Fruit fly (Drosophila melanogaster) whole organism, embryonic: Measurements from ENCODE around the gene CG4957.

Experiments used
- Adf1 ChIP-seq: fragments of 200-800 bp; sonication (Bioruptor generic); IDR thresholded peaks from 2 replicates; pipeline ENCODE4 v1.3.6; 2022; ENCODE audit warnings: missing biosample characterization, missing genetic modification characterization
- CG10267 ChIP-seq: fragments of 200-800 bp; sonication (Bioruptor generic); optimal IDR thresholded peaks from 2 replicates; lab custom pipeline; 2018; ENCODE audit warnings: missing biosample characterization, mild to moderate bottlenecking, missing genetic modification characterization, moderate library complexity
- CG10431 ChIP-seq: fragments of 200-800 bp; sonication (Bioruptor generic); optimal IDR thresholded peaks from 3 replicates; lab custom pipeline; 2018; ENCODE audit warnings: missing biosample characterization, mild to moderate bottlenecking, missing genetic modification characterization
- CG10979 ChIP-seq: fragments of 200-800 bp; sonication (Bioruptor generic); optimal IDR thresholded peaks from 2 replicates; lab custom pipeline; 2018; ENCODE audit warnings: missing biosample characterization, mild to moderate bottlenecking, missing genetic modification characterization, moderate library complexity
- CG11695 ChIP-seq: fragments of 200-800 bp; sonication (Bioruptor generic); IDR thresholded peaks from 3 replicates; pipeline ENCODE4 v1.3.6; 2022; ENCODE audit warnings: missing biosample characterization, missing genetic modification characterization
- CG14710 ChIP-seq: fragments of 200-800 bp; sonication (Bioruptor generic); optimal IDR thresholded peaks from 3 replicates; lab custom pipeline; 2019; ENCODE audit warnings: missing biosample characterization, mild to moderate bottlenecking, missing genetic modification characterization, moderate library complexity
- CG17829 ChIP-seq: fragments of 200-800 bp; optimal IDR thresholded peaks from 2 replicates; lab custom pipeline; 2019; ENCODE audit warnings: missing biosample characterization, mild to moderate bottlenecking, missing genetic modification characterization, moderate library complexity
- CG2712 ChIP-seq: fragments of 200-800 bp; optimal IDR thresholded peaks from 3 replicates; lab custom pipeline; 2019; ENCODE audit warnings: missing biosample characterization, mild to moderate bottlenecking, missing genetic modification characterization, moderate library complexity
- CG4282 ChIP-seq: fragments of 200-800 bp; sonication (Bioruptor generic); optimal IDR thresholded peaks from 2 replicates; lab custom pipeline; 2016; ENCODE audit warnings: missing biosample characterization, missing genetic modification characterization
- CG4360 ChIP-seq: fragments of 200-800 bp; sonication (Bioruptor generic); IDR thresholded peaks from 2 replicates; pipeline ENCODE4 v1.3.6; 2022; ENCODE audit warnings: missing biosample characterization, missing genetic modification characterization
- CG43689 ChIP-seq: fragments of 200-800 bp; sonication (Bioruptor generic); IDR thresholded peaks from 2 replicates; pipeline ENCODE4 v1.3.6; 2022; ENCODE audit warnings: missing biosample characterization, missing genetic modification characterization
- CG5953 ChIP-seq: fragments of 200-800 bp; sonication (Bioruptor generic); IDR thresholded peaks from 2 replicates; pipeline ENCODE4 v1.3.6; 2022; ENCODE audit warnings: missing biosample characterization, missing genetic modification characterization
- CG6254 ChIP-seq: fragments of 200-800 bp; sonication (Bioruptor generic); optimal IDR thresholded peaks from 3 replicates; lab custom pipeline; 2017; ENCODE audit warnings: mild to moderate bottlenecking, missing biosample characterization, missing genetic modification reagents, missing genetic modification characterization
- CG7271 ChIP-seq: fragments of 200-800 bp; sonication (Bioruptor generic); optimal IDR thresholded peaks from 2 replicates; lab custom pipeline; 2018; ENCODE audit warnings: missing biosample characterization, mild to moderate bottlenecking, missing genetic modification characterization, moderate library complexity
- CG7556 ChIP-seq: fragments of 200-800 bp; sonication (Bioruptor generic); optimal IDR thresholded peaks from 2 replicates; lab custom pipeline; 2017; ENCODE audit warnings: missing biosample characterization, mild to moderate bottlenecking, missing genetic modification characterization
- CG7839 ChIP-seq: fragments of 200-800 bp; sonication (Bioruptor generic); optimal IDR thresholded peaks from 3 replicates; lab custom pipeline; 2018; ENCODE audit warnings: missing biosample characterization, mild to moderate bottlenecking, missing genetic modification characterization, moderate library complexity
- Dad ChIP-seq: fragments of 200-800 bp; sonication (Bioruptor generic); optimal IDR thresholded peaks from 3 replicates; lab custom pipeline; 2016; ENCODE audit warnings: missing biosample characterization, missing genetic modification characterization
- Drgx ChIP-seq: fragments of 200-800 bp; sonication (Bioruptor generic); IDR thresholded peaks from 2 replicates; pipeline ENCODE4 v1.3.6; 2022; ENCODE audit warnings: missing biosample characterization, missing genetic modification characterization
- MESR4 ChIP-seq: fragments of 200-800 bp; sonication (Bioruptor generic); optimal IDR thresholded peaks from 2 replicates; lab custom pipeline; 2018; ENCODE audit warnings: missing biosample characterization, mild to moderate bottlenecking, missing genetic modification characterization, moderate library complexity
- Opbp ChIP-seq: fragments of 200-800 bp; sonication (Bioruptor generic); IDR thresholded peaks from 3 replicates; pipeline ENCODE4 v1.3.6; 2022; ENCODE audit warnings: missing biosample characterization, missing genetic modification characterization; ENCODE audit not compliant: partially characterized antibody
- PHDP ChIP-seq: fragments of 200-800 bp; sonication (Bioruptor generic); optimal IDR thresholded peaks from 3 replicates; lab custom pipeline; 2018; ENCODE audit warnings: missing biosample characterization, mild to moderate bottlenecking, missing genetic modification characterization, moderate library complexity
- Sry-β ChIP-seq: fragments of 200-800 bp; sonication (Bioruptor generic); optimal IDR thresholded peaks from 2 replicates; lab custom pipeline; 2018; ENCODE audit warnings: missing biosample characterization, mild to moderate bottlenecking, missing genetic modification characterization, moderate library complexity
- Usf ChIP-seq: fragments of 200-800 bp; sonication (Bioruptor generic); optimal IDR thresholded peaks from 2 replicates; lab custom pipeline; 2017; ENCODE audit warnings: missing genotype, missing biosample characterization, missing genetic modification characterization
- Xrp1 ChIP-seq: fragments of 200-800 bp; sonication (Bioruptor generic); IDR thresholded peaks from 2 replicates; pipeline ENCODE4 v1.3.6; 2022; ENCODE audit warnings: missing biosample characterization, missing genetic modification characterization
- amos ChIP-seq: fragments of 200-800 bp; sonication (Bioruptor generic); IDR thresholded peaks from 2 replicates; pipeline ENCODE4 v1.3.6; 2022; ENCODE audit warnings: missing biosample characterization, missing genetic modification characterization; ENCODE audit not compliant: partially characterized antibody
- aop ChIP-seq: fragments of 200-800 bp; sonication (Bioruptor generic); IDR thresholded peaks from 2 replicates; pipeline ENCODE4 v1.3.6; 2022; ENCODE audit warnings: missing biosample characterization, missing genetic modification characterization
- bsh ChIP-seq, 2 experiments: fragments of 200-800 bp; sonication (Bioruptor generic); optimal IDR thresholded peaks; 2 replicates each; lab custom pipeline; 2017 to 2018; ENCODE audit warnings: mild to moderate bottlenecking in 2 of 2, missing biosample characterization in 2 of 2, missing genetic modification characterization in 2 of 2, moderate library complexity in 1 of 2
- cato ChIP-seq: fragments of 200-800 bp; sonication (Bioruptor generic); optimal IDR thresholded peaks from 2 replicates; lab custom pipeline; 2016; ENCODE audit warnings: missing biosample characterization, missing genetic modification characterization, borderline replicate concordance
- croc ChIP-seq: fragments of 200-800 bp; sonication (Bioruptor generic); conservative IDR thresholded peaks from 3 replicates; pipeline ENCODE4 v1.3.6; 2022; ENCODE audit warnings: missing biosample characterization, missing genetic modification characterization
- crol ChIP-seq: fragments of 200-800 bp; sonication (Bioruptor generic); IDR thresholded peaks from 2 replicates; pipeline ENCODE4 v1.3.6; 2022; ENCODE audit warnings: missing biosample characterization, missing genetic modification characterization
- dmrt11E ChIP-seq: fragments of 200-800 bp; sonication (Bioruptor generic); optimal IDR thresholded peaks from 3 replicates; lab custom pipeline; 2018; ENCODE audit warnings: missing biosample characterization, mild to moderate bottlenecking, missing genetic modification characterization, moderate library complexity
- eve ChIP-seq, 2 experiments: fragments of >200 bp; optimal IDR thresholded peaks; 2 replicates each; lab custom pipeline; 2017; ENCODE audit warnings: missing biosample characterization in 2 of 2, missing genetic modification characterization in 2 of 2
- fd3F ChIP-seq: fragments of 200-800 bp; sonication (Bioruptor generic); optimal IDR thresholded peaks from 2 replicates; lab custom pipeline; 2018; ENCODE audit warnings: missing biosample characterization, mild to moderate bottlenecking, missing genetic modification characterization, moderate library complexity
- fd64A ChIP-seq: fragments of 200-800 bp; sonication (Bioruptor generic); optimal IDR thresholded peaks from 3 replicates; lab custom pipeline; 2018; ENCODE audit warnings: missing biosample characterization, mild to moderate bottlenecking, missing genetic modification characterization
- fd96Cb ChIP-seq: fragments of 200-800 bp; sonication (Bioruptor generic); optimal IDR thresholded peaks from 2 replicates; lab custom pipeline; 2018; ENCODE audit warnings: missing biosample characterization, mild to moderate bottlenecking, missing genetic modification characterization, moderate library complexity
- gce ChIP-seq: fragments of 200-800 bp; sonication (Bioruptor generic); IDR thresholded peaks from 3 replicates; pipeline ENCODE4 v1.3.6; 2022; ENCODE audit warnings: missing biosample characterization, missing genetic modification characterization
- gt ChIP-seq: fragments of 200-800 bp; sonication (Bioruptor generic); IDR thresholded peaks from 2 replicates; pipeline ENCODE4 v1.3.6; 2022; ENCODE audit warnings: missing biosample characterization, missing genetic modification characterization
- hkb ChIP-seq, 2 experiments: fragments of 200-800 bp in 1 of 2; fragments of >200 bp in 1 of 2; sonication (Bioruptor generic) in 1 of 2; IDR thresholded peaks in 1 of 2; optimal IDR thresholded peaks in 1 of 2; 2 replicates each; pipeline versions ENCODE4 v1.3.6 to Lab custom; 2017 to 2022; ENCODE audit warnings: missing biosample characterization in 1 of 2, missing genetic modification characterization in 1 of 2
- kah ChIP-seq: fragments of 200-800 bp; sonication (Bioruptor generic); optimal IDR thresholded peaks from 2 replicates; lab custom pipeline; 2018; ENCODE audit warnings: missing biosample characterization, mild to moderate bottlenecking, missing genetic modification characterization
- lola ChIP-seq, 3 experiments: fragments of >200 bp in 2 of 3; fragments of 200-800 bp in 1 of 3; sonication (Bioruptor generic) in 1 of 3; optimal IDR thresholded peaks; 2 replicates each; lab custom pipeline; 2017 to 2019; ENCODE audit warnings: missing biosample characterization in 3 of 3, missing genetic modification characterization in 3 of 3, mild to moderate bottlenecking in 1 of 3, moderate library complexity in 1 of 3
- luna ChIP-seq: fragments of 200-800 bp; sonication (Bioruptor generic); optimal IDR thresholded peaks from 2 replicates; lab custom pipeline; 2016; ENCODE audit warnings: missing biosample characterization, missing genetic modification characterization
- mam ChIP-seq: fragments of 200-800 bp; sonication (Bioruptor generic); optimal IDR thresholded peaks from 3 replicates; lab custom pipeline; 2016; ENCODE audit warnings: missing biosample characterization, missing genetic modification characterization
- nerfin-1 ChIP-seq: fragments of 200-800 bp; sonication (Bioruptor generic); optimal IDR thresholded peaks from 3 replicates; lab custom pipeline; 2019; ENCODE audit warnings: missing biosample characterization, mild to moderate bottlenecking, missing genetic modification characterization, moderate library complexity
- nom ChIP-seq: fragments of 200-800 bp; sonication (Bioruptor generic); optimal IDR thresholded peaks from 2 replicates; lab custom pipeline; 2017; ENCODE audit warnings: missing biosample characterization, missing genetic modification characterization, mild to moderate bottlenecking, moderate library complexity, missing genetic modification reagents
- peb ChIP-seq: fragments of 200-800 bp; sonication (Bioruptor generic); IDR thresholded peaks from 2 replicates; pipeline ENCODE4 v1.3.6; 2022; ENCODE audit warnings: missing biosample characterization, missing genetic modification characterization
- rib ChIP-seq: fragments of 200-800 bp; sonication (Bioruptor generic); IDR thresholded peaks from 2 replicates; pipeline ENCODE4 v1.3.6; 2022; ENCODE audit warnings: missing biosample characterization, missing genetic modification characterization
- sima ChIP-seq: fragments of 200-800 bp; sonication (Bioruptor generic); optimal IDR thresholded peaks from 2 replicates; lab custom pipeline; 2016; ENCODE audit warnings: missing biosample characterization, missing genetic modification characterization
- slou ChIP-seq: fragments of 200-800 bp; sonication (Bioruptor generic); optimal IDR thresholded peaks from 3 replicates; lab custom pipeline; 2016; ENCODE audit warnings: missing biosample characterization, missing genetic modification characterization
- trem ChIP-seq: fragments of 200-800 bp; optimal IDR thresholded peaks from 3 replicates; lab custom pipeline; 2019; ENCODE audit warnings: missing biosample characterization, mild to moderate bottlenecking, missing genetic modification characterization, moderate library complexity
- zf30C ChIP-seq: fragments of 200-800 bp; sonication (Bioruptor generic); optimal IDR thresholded peaks from 3 replicates; lab custom pipeline; 2018; ENCODE audit warnings: missing biosample characterization, mild to moderate bottlenecking, missing genetic modification characterization

CG4957 gene

DNA sequence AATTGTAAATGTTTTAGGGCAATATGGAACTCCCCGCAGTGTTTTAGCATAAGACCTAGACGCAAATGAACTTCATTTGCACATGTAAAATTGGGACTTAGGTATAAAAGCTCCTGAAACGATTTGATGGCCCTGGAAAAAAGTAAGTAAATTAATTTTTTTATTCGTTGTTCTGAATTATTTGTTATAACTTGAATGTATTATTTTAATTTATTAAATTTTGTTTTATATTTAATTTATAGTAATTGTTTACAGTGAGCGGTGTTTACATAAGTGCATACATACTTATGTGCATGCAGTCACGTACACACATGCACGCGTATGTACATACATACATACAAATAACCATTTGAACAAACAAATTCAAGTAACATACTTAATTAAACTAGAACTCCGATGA, 7.8 kb downstream of the CG4957 start (continued):
- TF ChIP-seq fd64A (no peak), CG10979 (tag; lab: Kevin White, UChicago) (peak; percentile 66), lola (GFP tag; optimal IDR thresholded peaks at IDR 0.05; lab: Kevin White, UChicago) (peak in 1 of 3 experiments; percentile 45), Xrp1 (GFP tag; lab: Robert Waterston, UW) (peak; percentile 72), bsh (GFP tag; optimal IDR thresholded peaks at IDR 0.05; lab: Kevin White, UChicago) (peak in 1 of 2 experiments; percentile 42), nom (GFP tag; lab: Kevin White, UChicago) (peak; percentile 38), nerfin-1 (tag; lab: Kevin White, UChicago) (peak; percentile 42), CG7556 (GFP tag; lab: Kevin White, UChicago) (no peak), trem (tag; lab: Kevin White, UChicago) (peak; percentile 50), Dad (GFP tag; lab: Kevin White, UChicago) (no peak), CG14710 (tag; lab: Kevin White, UChicago) (peak; percentile 61), gt (GFP tag; lab: Robert Waterston, UW) (no peak), Opbp (GFP tag; lab: Robert Waterston, UW) (no peak), CG10431 (GFP tag; lab: Kevin White, UChicago) (peak; percentile 34), kah (GFP tag; lab: Kevin White, UChicago) (peak; percentile 44), gce (GFP tag; lab: Robert Waterston, UW) (peak; percentile 44; the same call in 1 of the 3 replicates), rib (GFP tag; lab: Robert Waterston, UW) (no peak), zf30C (GFP tag; lab: Kevin White, UChicago) (no peak), sima (GFP tag; lab: Kevin White, UChicago) (no peak), CG7839 (tag; lab: Kevin White, UChicago) (no peak), fd96Cb (peak; percentile 45), CG5953 (GFP tag; lab: Robert Waterston, UW) (0 out of 2 replicates have a peak, but pooled peaks have one; percentile 16), mam (GFP tag; lab: Kevin White, UChicago) (no peak), Drgx (GFP tag; lab: Robert Waterston, UW) (peak; percentile 74), hkb (optimal IDR thresholded peaks at IDR 0.05; lab: Kevin White, UChicago) (no peak), hkb (GFP tag; IDR thresholded peaks at IDR 0.05; lab: Robert Waterston, UW) (peak; percentile 48), Adf1 (GFP tag; lab: Robert Waterston, UW) (no peak), eve (GFP tag; optimal IDR thresholded peaks at IDR 0.05; lab: Kevin White, UChicago) (no peak), CG4360 (GFP tag; lab: Robert Waterston, UW) (no peak), Sry-β (GFP tag; lab: Kevin White, UChicago) (peak; percentile 4), CG11695 (GFP tag; lab: Robert Waterston, UW) (peak; percentile 30; the same call in 1 of the 3 replicates), croc (GFP tag; lab: Robert Waterston, UW) (no peak; the same call in 2 of the 3 replicates), CG4282 (GFP tag; lab: Kevin White, UChicago) (no peak), peb (GFP tag; lab: Robert Waterston, UW) (no peak), luna (GFP tag; lab: Kevin White, UChicago) (no peak), CG7271 (tag; lab: Kevin White, UChicago) (peak; percentile 41), Usf (GFP tag; lab: Kevin White, UChicago) (no peak), crol (no peak), slou (no peak), CG17829 (tag; lab: Kevin White, UChicago) (peak; percentile 69), aop (no peak), MESR4 (GFP tag; lab: Kevin White, UChicago) (no peak), dmrt11E (tag; lab: Kevin White, UChicago) (peak; percentile 60), CG2712 (tag; lab: Kevin White, UChicago) (peak; percentile 78), CG6254 (peak; percentile 69), cato (GFP tag; lab: Kevin White, UChicago) (no peak), PHDP (tag; lab: Kevin White, UChicago) (no peak), fd3F (GFP tag; lab: Kevin White, UChicago) (no peak), CG10267 (tag; lab: Kevin White, UChicago) (peak; percentile 57), amos (GFP tag; lab: Robert Waterston, UW) (no peak), CG43689 (GFP tag; lab: Robert Waterston, UW) (no peak)
